Worm (Caenorhabditis elegans): ENCODE results near the gene C56E6.7.

C56E6.7 gene

DNA sequence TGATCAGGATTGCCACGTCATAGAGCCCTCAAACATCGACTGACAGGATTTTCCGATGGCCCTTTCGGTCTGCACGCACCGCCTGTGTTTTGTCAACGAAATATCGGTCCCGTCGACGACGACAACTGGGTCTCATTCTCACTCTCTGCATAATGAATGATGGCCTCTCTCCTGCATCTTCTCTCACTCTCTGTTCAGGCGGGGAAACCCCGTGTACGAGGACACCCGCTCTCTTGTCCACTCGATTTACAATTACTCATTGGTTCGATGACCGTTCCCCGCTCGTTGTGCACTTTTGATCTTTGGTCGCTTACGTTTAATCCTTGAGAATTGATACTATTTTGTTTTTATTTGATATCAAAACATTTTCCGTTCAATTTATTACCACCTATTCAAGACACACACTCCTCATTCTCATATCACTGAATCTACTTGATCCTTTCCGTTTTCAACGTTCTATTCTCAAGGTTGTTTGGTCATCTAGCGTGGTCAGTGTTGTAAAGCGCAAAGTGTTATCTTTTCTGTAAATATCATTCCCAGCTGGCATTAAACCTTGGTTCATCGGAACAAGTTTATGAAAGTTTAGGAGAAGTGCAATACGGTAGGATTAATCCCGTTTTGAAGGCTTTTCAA, 6.4 kb downstream of the C56E6.7 start (continued):
- TF ChIP-seq hmg-1.1 (GFP tag; IDR thresholded peaks at IDR 0.05) (no peak), daf-8 (GFP tag; IDR thresholded peaks at IDR 0.05) (no peak), arid-1 (GFP tag; conservative IDR thresholded peaks at IDR 0.05) (no peak), daf-19 (GFP tag; conservative IDR thresholded peaks at IDR 0.05) (no peak), fos-1 (tag; optimal IDR thresholded peaks at IDR 0.05) (no peak), dmd-8 (GFP tag; IDR thresholded peaks at IDR 0.05) (no peak), dve-1 (tag; optimal IDR thresholded peaks at IDR 0.05; ENCODE audit: insufficient read depth) (peak; percentile 21), unc-39 (tag; optimal IDR thresholded peaks at IDR 0.05) (no peak), dmd-6 (GFP tag; IDR thresholded peaks at IDR 0.05) (0 out of 2 replicates have a peak, but pooled peaks have one; percentile 5), spr-1 (tag; optimal IDR thresholded peaks at IDR 0.05) (no peak), nhr-42 (GFP tag; IDR thresholded peaks at IDR 0.05) (no peak), vab-7 (GFP tag; IDR thresholded peaks at IDR 0.05) (no peak), fkh-10 (GFP tag; optimal IDR thresholded peaks at IDR 0.05) (no peak), gei-8 (GFP tag; optimal IDR thresholded peaks at IDR 0.05) (no peak), ama-1 (optimal IDR thresholded peaks at IDR 0.05) (no peak), rbr-2 (tag; optimal IDR thresholded peaks at IDR 0.05) (no peak), jun-1 (tag; optimal IDR thresholded peaks at IDR 0.05) (no peak), pha-4 (GFP tag; IDR thresholded peaks at IDR 0.05) (no peak), pha-4 (tag; optimal IDR thresholded peaks at IDR 0.05) (no peak), zip-11 (GFP tag; IDR thresholded peaks at IDR 0.05) (no peak), duxl-1 (tag; optimal IDR thresholded peaks at IDR 0.05; ENCODE audit: poor library complexity) (no peak), unc-130 (GFP tag; optimal IDR thresholded peaks at IDR 0.05) (no peak), lin-39 (tag; optimal IDR thresholded peaks at IDR 0.05) (no peak), mdl-1 (tag; optimal IDR thresholded peaks at IDR 0.05) (peak in 1 of 2 experiments; percentile 11), cey-2 (tag; optimal IDR thresholded peaks at IDR 0.05; ENCODE audit: borderline replicate concordance, insufficient read depth) (no peak), zfp-2 (tag; optimal IDR thresholded peaks at IDR 0.05) (no peak), Y48G9A.11 (GFP tag; IDR thresholded peaks at IDR 0.05) (no peak), Y105C5A.15 (GFP tag; IDR thresholded peaks at IDR 0.05) (no peak), nhr-77 (tag; optimal IDR thresholded peaks at IDR 0.05) (no peak), T26A8.4 (GFP tag; IDR thresholded peaks at IDR 0.05) (no peak), aha-1 (tag) (peak; percentile 97), ceh-44 (GFP tag; IDR thresholded peaks at IDR 0.05) (no peak), ceh-28 (tag; optimal IDR thresholded peaks at IDR 0.05) (no peak), daf-12 (tag; optimal IDR thresholded peaks at IDR 0.05) (no peak)

DNA sequence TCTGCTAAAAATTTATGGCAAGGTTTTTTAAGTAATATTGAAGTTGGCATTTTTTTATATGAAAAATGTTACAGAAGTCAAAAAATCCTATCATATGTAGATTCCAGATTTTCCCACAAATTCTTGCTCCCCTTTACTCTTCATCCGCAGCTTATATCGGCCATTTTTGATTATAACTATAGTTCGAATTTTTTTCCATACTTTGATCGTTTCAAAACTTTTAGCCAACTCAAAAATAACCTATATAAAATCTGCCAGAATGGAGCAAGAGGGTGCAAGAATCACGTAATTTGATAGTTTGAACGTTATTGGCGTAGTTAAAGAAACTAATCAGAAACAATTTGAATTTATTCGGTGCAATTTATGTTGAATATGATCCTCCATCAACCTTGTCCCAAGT, 7.6 kb downstream of the C56E6.7 start:
- no peak for TF ChIP-seq attf-4 (tag; optimal IDR thresholded peaks at IDR 0.05)
- TF ChIP-seq F26F4.8 (GFP tag; conservative IDR thresholded peaks at IDR 0.05): no peak
- TF ChIP-seq aha-1 (tag): peak; percentile 91
- TF ChIP-seq set-16 (GFP tag; IDR thresholded peaks at IDR 0.05): no peak
- 0 out of 2 replicates have a peak, but pooled peaks have one; percentile 7 for TF ChIP-seq zfp-3 (GFP tag; conservative IDR thresholded peaks at IDR 0.05)
- no peak for TF ChIP-seq nhr-28 (tag; optimal IDR thresholded peaks at IDR 0.05)
- TF ChIP-seq nhr-48 (tag; optimal IDR thresholded peaks at IDR 0.05): no peak
- no peak for TF ChIP-seq php-3 (GFP tag; IDR thresholded peaks at IDR 0.05)
- no peak for TF ChIP-seq ama-1 (optimal IDR thresholded peaks at IDR 0.05)
- no peak for TF ChIP-seq dve-1 (tag; optimal IDR thresholded peaks at IDR 0.05; ENCODE audit: insufficient read depth)
- TF ChIP-seq zip-2 (tag; optimal IDR thresholded peaks at IDR 0.05): no peak
- no peak for TF ChIP-seq lsy-2 (tag; optimal IDR thresholded peaks at IDR 0.05)
- TF ChIP-seq nhr-41 (GFP tag; IDR thresholded peaks at IDR 0.05): no peak
- no peak for TF ChIP-seq dmd-8 (GFP tag; IDR thresholded peaks at IDR 0.05)
